Fruit fly (Drosophila melanogaster) ovary, adult (tissue): Measurements from ENCODE around the gene CG14252.

Experiments
- CG17801 ChIP-seq: fragments of 200-800 bp; optimal IDR thresholded peaks from 2 replicates; lab custom pipeline; 2019; ENCODE audit warnings: missing biosample characterization, mild to moderate bottlenecking, missing genetic modification characterization, moderate library complexity; ENCODE audit not compliant: partially characterized antibody

Gene CG14252

DNA sequence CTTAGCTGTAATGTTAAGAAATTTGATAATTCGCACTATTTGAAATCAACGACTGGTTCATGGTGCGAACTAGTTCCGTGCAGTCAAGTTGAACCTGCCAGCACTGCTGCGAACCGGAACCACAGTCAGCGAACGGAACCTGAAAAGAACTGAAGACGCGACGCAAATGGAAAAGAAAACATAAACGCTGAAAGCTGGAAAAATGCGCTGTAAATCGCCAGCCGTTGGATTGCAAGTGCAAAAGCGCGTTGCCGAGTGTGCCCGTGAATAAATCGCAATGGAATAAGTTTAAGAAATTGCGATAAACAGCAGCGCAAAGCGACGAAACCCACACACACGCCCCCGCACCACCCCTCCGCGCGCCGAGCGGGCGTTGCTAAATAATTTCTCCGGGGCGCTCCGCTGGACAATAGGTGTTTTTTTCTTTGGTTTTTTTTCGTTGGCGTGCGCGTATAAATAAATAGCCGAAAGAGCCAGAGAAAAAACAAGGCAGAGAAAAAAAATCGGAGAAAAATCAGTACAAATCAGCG, 21.5 kb downstream of the CG14252 start, which contains the start of gene CG5521:
TSS of gene CG5521 (plus strand) at position 137 of the 530 bp plus-strand sequence.
- TF ChIP-seq CG17801 (GFP tag; lab: Kevin White, UChicago) = no peak

DNA sequence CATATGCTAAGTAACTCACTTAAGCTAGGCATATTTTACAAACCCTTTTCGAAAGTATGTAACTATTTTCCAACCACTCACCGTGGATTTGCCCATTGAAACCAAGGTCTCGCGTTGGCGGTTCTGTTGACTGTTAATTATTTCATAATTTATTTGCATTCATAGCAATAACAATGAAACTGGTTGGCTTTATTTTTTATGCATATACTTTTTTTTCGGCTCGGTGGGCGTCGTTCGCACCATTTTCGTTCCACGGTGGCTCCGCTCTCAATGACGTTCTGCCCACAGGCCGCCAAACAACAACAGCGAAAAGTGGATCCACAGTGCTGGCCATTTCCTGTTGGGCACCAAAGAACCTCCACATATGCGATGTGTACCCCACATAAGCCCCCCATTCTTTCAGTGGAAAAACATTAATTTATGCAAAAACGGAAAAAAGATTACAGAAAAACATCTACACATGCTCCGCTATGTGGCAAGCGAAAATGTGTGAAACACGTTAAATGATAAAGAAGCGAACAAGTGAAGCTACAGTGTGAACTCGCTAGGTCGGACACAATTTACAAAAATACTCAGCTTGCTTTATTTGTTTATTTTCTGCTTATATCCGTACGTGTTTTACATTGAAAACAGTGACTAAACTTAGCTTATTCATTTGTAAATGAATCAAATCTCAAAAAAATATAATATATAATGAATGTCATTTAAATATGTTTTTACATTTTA, 22.4 kb downstream of the CG14252 start:
- no peak for TF ChIP-seq CG17801 (GFP tag; lab: Kevin White, UChicago)

DNA sequence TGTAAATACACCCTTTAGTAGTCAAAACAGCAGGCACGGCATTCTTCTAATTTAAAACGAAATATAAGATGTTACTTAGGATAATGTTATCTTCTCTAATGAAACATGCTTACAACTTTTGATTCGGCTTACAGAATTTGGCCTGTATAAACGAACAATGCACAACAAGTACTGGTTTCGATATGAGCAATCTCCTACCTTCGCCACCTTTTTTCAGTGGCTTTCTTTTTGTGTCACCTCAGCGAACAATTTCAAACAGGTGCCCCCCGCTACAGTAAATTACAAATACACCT, 22.9 kb downstream of the CG14252 start:
- no peak for TF ChIP-seq CG17801 (GFP tag; lab: Kevin White, UChicago)

DNA sequence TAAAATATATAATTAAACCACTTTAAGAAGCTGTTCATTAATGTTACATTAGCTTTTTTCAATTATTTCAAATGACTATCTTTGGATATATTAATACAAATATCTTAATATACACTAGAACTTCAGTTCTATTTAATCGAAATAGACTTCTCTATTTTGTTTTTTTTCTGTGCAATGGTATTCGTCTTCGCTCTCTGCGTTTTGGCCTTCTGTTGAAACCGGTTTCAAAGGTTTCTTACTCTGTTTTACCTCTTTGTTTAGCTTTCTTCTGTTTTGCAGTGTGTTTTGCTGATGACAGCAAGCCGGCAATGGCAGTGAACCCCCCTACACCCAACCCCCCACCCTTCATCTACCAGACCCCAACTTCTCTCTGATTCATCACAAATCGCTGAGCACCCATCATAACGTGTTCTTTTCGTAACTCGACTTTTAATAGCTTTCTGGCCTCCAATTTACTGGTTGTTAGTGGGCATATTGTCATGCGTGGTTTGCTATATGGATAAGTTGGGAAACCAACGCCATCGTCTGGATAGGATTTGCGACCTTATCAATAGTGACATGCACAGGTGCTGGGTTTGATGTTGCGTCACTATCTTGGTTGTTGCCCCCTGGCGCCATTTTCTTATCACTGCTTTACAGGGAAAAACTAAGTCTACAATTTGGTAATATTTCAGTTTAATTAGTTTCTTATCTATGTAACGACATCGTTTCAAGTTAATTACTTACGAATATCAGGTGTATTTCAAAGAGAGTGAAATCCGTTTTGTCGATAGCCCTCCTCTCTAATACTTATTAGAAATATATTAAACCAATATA, 23.7 kb downstream of the CG14252 start:
- TF ChIP-seq CG17801 (GFP tag; lab: Kevin White, UChicago) = peak; percentile 15

DNA sequence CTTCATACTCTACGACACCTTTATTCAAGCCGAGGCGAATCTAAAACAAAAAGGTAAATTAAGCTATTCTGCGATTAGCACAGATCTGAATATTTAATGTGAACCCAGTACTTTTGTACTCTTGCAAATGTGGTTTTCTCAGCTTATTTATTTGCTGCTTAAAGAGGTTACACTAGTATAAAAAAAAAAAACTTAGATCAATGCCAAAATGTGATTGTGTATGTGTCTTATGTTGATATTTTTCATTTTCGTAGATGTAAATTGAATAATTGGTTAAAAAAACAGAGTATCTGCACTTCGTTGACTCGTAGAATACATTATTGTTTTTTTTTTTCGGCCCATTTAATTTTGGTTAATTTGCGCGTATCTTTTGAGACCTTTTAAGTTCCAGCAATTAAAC, 24.4 kb downstream of the CG14252 start:
- no peak for TF ChIP-seq CG17801 (GFP tag; lab: Kevin White, UChicago)

DNA sequence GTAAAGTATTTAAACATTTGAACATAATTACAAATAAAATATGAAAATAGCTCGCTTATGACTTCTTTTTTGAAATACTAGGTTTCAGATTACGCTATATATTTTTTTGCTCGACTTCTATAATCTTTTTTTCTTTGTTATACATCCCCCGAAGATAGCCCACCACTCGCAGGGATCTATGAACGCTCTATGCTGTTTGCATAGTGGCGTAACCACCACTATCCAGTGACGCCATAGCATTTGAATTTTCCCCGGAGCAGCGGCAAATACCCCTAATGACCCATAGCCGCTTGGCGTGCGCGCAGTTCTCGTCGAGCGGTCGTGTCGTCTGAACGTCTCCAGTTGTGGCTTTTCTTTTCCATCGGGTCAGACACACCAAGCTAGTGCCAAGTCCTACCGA, 32.9 kb downstream of the CG14252 start, which contains the start of the genes CG14253 and CG46313:
TSS of gene CG14253 (plus strand) at position 301 of the 400 bp plus-strand sequence.
TSS of gene CG46313 (plus strand) at position 301 of the 400 bp plus-strand sequence.
- TF ChIP-seq CG17801 (GFP tag; lab: Kevin White, UChicago) = no peak

DNA sequence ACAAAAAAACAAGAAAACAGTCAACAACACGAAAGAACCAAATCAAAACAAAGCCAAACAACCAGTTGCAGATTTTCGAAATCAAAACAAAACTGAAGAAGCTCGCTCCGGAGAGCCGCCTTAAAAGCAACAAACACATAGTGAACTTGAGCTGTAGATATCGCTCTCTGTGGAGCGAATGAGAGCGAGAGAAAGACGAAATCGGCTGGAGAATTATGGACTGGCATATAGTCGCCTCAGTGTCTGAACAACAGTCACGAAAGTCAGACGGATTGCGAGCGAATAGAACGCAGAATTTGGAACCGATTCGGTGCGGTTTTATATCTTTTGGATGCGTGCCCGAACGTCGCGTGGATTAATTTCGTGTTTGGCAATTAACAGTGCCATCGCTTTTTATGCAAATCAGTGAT, 35.0 kb downstream of the CG14252 start:
- TF ChIP-seq CG17801 (GFP tag; lab: Kevin White, UChicago) = peak; percentile 15

DNA sequence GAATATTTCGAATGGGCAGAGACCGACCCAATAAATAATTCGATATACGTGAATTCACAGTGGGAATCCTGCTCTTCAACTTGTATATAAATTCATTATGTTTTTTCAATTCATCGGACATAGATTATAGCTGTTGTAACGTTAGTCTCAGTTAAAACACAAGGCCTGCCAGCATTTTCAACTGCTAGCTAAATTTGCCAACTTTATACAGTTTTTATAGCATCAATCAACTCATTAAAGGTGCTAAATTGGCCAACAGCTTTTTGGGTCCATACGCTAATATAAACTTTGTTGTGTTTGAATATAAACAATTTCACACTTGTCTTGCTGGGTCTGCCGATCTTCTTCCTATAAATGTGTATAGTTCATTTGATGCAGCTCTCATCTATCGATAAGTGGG, 36.8 kb downstream of the CG14252 start:
- no peak for TF ChIP-seq CG17801 (GFP tag; lab: Kevin White, UChicago)

DNA sequence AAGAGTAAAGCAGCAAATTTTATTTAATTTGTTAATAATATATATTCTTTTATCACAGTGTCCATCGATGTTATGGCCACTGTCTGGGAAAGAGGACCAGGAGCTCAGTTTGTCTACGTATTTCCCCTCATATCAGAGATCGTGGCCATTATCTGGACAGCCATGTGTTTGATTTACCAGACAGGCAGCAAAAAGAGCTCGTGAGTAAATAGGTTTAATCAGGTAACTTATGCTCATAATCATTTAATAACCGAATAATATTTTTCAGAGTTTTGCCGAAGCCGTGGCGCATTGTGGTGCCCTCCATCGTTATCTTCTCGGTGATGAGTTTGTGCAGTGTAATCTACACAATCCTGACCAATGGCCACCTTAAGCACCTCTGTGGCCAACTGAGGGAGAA, 39.1 kb downstream of the CG14252 start:
- no peak for TF ChIP-seq CG17801 (GFP tag; lab: Kevin White, UChicago)

DNA sequence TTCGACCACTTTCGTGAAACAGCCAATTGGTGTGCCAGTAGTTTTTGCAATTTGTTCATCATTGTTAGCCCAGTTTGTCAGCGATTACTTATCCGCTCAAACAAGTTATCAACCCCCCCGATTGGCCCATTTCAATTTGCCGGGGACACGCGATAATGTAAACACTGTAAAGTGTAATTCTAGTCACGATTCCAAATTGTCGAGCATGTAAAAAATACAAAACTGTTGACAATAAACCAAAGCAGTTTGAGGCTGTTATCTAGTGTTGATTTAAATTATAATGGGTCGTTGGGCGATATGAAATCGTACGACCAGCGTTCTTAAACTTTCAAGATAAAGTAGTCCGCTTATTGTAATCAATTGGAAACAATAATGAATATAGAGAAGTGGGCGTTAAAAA, 42.1 kb downstream of the CG14252 start:
- TF ChIP-seq CG17801 (GFP tag; lab: Kevin White, UChicago) = peak; percentile 19

DNA sequence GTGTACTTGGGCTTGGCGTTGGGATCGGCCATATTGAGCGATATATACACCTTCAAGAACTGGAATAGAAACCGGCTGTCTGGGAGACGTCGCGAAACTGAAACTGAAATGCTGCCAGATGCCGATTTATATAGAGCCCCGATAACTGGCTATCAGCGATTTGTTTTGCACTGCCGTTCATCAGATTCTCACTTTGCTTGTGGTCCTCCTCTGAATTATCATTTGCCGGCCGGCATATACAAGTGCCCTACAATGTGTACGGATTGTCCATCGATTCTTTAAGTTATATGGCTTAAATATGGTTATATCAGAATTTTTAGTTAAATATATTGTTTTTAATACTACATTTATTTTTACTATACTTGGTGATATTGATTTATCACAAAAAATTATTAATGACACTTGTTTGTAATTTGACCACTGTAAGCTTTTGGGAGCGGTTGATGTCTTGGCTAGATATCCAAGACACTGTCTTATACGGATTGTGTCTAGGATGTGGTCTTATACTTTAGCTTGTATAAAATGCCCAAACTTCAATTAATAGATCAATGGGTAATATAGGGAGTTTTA, 43.2 kb downstream of the CG14252 start, which contains the start of gene CG31075:
TSS of gene CG31075 (minus strand) at position 106 of the 570 bp plus-strand sequence.
- TF ChIP-seq CG17801 (GFP tag; lab: Kevin White, UChicago) = peak; percentile 75

DNA sequence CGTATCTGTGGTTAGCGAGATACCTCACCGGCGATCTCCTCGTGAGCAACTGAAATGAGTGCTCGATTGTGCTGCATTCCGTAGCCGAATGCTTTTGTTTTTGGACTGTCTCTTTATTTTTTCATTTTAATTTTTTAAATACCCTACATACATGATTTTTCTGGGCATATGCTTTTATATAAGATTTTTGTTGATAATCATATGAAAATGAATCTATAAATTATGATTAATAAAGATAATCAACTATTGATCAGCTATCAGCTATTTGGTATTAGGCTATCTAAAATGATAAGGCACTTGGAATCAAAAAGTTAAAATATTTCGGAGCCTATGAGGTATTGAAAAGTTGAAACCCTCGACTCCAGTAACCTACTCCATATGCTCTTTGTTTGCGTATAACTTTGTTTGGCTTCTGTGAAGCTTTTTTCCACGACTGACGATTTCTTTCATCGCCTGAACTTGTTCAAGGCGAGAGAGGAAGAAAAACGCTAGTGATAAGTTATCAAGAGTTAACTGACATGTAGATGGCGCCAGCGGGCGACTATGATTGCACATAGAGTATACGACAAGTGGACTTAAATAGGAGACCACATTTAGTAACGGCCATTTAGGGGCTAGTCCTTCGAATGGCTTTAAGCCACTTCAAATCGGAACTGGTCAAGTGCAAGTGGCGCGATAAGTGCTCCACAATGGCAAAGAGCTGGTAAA, 44.6 kb downstream of the CG14252 start, which contains the start of gene CG31076:
TSS of gene CG31076 (minus strand) at position 51 of the 708 bp plus-strand sequence.
- TF ChIP-seq CG17801 (GFP tag; lab: Kevin White, UChicago) = no peak

DNA sequence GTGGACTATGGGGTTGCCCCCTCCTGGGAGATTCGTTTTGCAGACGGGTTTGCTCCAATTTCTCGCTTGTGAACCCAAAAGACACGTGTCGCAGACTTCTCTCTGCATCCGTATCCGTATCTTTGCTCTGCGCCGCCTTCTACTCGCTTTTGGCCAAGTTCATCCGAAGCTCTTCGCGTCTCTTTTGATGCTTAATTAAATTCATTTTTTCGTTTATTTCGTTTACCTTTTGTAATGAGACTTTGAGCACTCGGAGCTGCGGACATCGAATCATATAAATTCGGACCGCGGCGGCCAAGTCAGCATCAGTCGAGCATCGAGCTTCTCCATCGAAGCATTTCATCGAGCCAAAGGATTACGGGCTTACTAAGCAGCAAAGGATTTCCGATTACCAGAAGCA, 49.2 kb downstream of the CG14252 start, which contains the start of gene TwdlC:
TSS of gene TwdlC (plus strand) at position 301 of the 400 bp plus-strand sequence.
- no peak for TF ChIP-seq CG17801 (GFP tag; lab: Kevin White, UChicago)

DNA sequence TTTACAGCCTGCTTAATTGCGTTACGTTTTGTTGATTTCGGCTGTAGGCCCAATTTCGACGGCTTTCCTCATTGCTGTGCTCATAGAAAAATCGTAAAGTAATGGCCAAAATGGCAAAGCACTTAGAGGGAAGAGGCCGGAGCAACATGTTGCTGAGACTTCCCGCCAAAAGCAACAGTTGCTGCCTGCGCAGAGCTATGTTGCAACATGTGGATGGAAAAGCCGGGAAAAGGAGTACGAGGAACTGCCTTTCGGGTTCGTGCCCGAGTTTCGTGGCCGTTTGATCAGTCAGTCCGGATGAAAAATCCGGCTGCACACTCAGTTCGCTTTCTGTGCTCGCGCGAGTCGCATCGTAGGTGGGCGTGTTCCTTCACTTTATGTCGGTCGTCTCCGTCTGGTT, 51.3 kb downstream of the CG14252 start, which contains the start of gene RYa-R:
TSS of gene RYa-R (plus strand) at position 339 of the 400 bp plus-strand sequence.
- TF ChIP-seq CG17801 (GFP tag; lab: Kevin White, UChicago) = no peak
